Fruit fly (Drosophila melanogaster) whole organism, embryonic: ENCODE results near the gene CG31548.

Experiments
- Abd-B ChIP-seq: fragments of 200-800 bp; sonication (Bioruptor generic); optimal IDR thresholded peaks from 2 replicates; lab custom pipeline; 2018; ENCODE audit warnings: missing biosample characterization, mild to moderate bottlenecking, missing genetic modification characterization, moderate library complexity
- BtbVII ChIP-seq: fragments of 200-800 bp; sonication (Bioruptor generic); optimal IDR thresholded peaks from 3 replicates; lab custom pipeline; 2017; ENCODE audit warnings: missing biosample characterization, mild to moderate bottlenecking, missing genetic modification characterization
- CG10267 ChIP-seq: fragments of 200-800 bp; sonication (Bioruptor generic); optimal IDR thresholded peaks from 2 replicates; lab custom pipeline; 2018; ENCODE audit warnings: missing biosample characterization, mild to moderate bottlenecking, missing genetic modification characterization, moderate library complexity
- CG11398 ChIP-seq: fragments of 200-800 bp; sonication (Bioruptor generic); optimal IDR thresholded peaks from 2 replicates; lab custom pipeline; 2016; ENCODE audit warnings: missing biosample characterization, missing genetic modification characterization
- CG13287 ChIP-seq: fragments of 200-800 bp; sonication (Bioruptor generic); IDR thresholded peaks from 2 replicates; pipeline ENCODE4 v1.3.6; 2022; ENCODE audit warnings: missing biosample characterization, missing genetic modification characterization; ENCODE audit not compliant: partially characterized antibody
- CG14014 ChIP-seq: fragments of 200-800 bp; sonication (Bioruptor generic); IDR thresholded peaks from 2 replicates; pipeline ENCODE4 v1.3.6; 2022; ENCODE audit warnings: missing biosample characterization, missing genetic modification characterization
- CG15601 ChIP-seq: fragments of 200-800 bp; sonication (Bioruptor generic); optimal IDR thresholded peaks from 3 replicates; lab custom pipeline; 2019; ENCODE audit warnings: missing biosample characterization, mild to moderate bottlenecking, missing genetic modification characterization, moderate library complexity
- CG1603 ChIP-seq: fragments of 200-800 bp; sonication (Bioruptor generic); optimal IDR thresholded peaks from 2 replicates; lab custom pipeline; 2019; ENCODE audit warnings: missing biosample characterization, mild to moderate bottlenecking, missing genetic modification characterization, moderate library complexity
- CG17912 ChIP-seq: fragments of 200-800 bp; sonication (Bioruptor generic); optimal IDR thresholded peaks from 2 replicates; lab custom pipeline; 2018; ENCODE audit warnings: missing biosample characterization, mild to moderate bottlenecking, missing genetic modification characterization
- CG18262 ChIP-seq: fragments of 200-800 bp; optimal IDR thresholded peaks from 3 replicates; lab custom pipeline; 2019; ENCODE audit warnings: missing biosample characterization, mild to moderate bottlenecking, missing genetic modification characterization, moderate library complexity
- CG1832 ChIP-seq: fragments of 200-800 bp; sonication (Bioruptor generic); optimal IDR thresholded peaks from 2 replicates; lab custom pipeline; 2017; ENCODE audit warnings: missing biosample characterization, mild to moderate bottlenecking, missing genetic modification characterization, inconsistent platforms
- CG18764 ChIP-seq: fragments of 200-800 bp; sonication (Bioruptor generic); optimal IDR thresholded peaks from 3 replicates; lab custom pipeline; 2016; ENCODE audit warnings: missing biosample characterization, missing genetic modification characterization
- CG30403 ChIP-seq: fragments of 200-800 bp; sonication (Bioruptor generic); optimal IDR thresholded peaks from 3 replicates; lab custom pipeline; 2016; ENCODE audit warnings: missing biosample characterization, missing genetic modification characterization
- CG3281 ChIP-seq: fragments of 200-800 bp; sonication (Bioruptor generic); optimal IDR thresholded peaks from 3 replicates; lab custom pipeline; 2017; ENCODE audit warnings: missing biosample characterization, mild to moderate bottlenecking, missing genetic modification characterization
- CG4404 ChIP-seq: fragments of 200-800 bp; sonication (Bioruptor generic); IDR thresholded peaks from 2 replicates; pipeline ENCODE4 v1.3.6; 2022; ENCODE audit warnings: missing biosample characterization, missing genetic modification characterization
- CG6175 ChIP-seq: fragments of 200-800 bp; sonication (Bioruptor generic); IDR thresholded peaks from 3 replicates; pipeline ENCODE4 v1.3.6; 2022; ENCODE audit warnings: missing biosample characterization, missing genetic modification characterization
- CG6254 ChIP-seq: fragments of 200-800 bp; sonication (Bioruptor generic); optimal IDR thresholded peaks from 3 replicates; lab custom pipeline; 2017; ENCODE audit warnings: mild to moderate bottlenecking, missing biosample characterization, missing genetic modification reagents, missing genetic modification characterization
- CG6654 ChIP-seq: fragments of 200-800 bp; sonication (Bioruptor generic); optimal IDR thresholded peaks from 2 replicates; lab custom pipeline; 2017; ENCODE audit warnings: missing biosample characterization, mild to moderate bottlenecking, missing genetic modification characterization
- CG6689 ChIP-seq: fragments of 200-800 bp; sonication (Bioruptor generic); IDR thresholded peaks from 2 replicates; pipeline ENCODE4 v1.3.6; 2022; ENCODE audit warnings: missing biosample characterization, missing genetic modification characterization
- CG7786 ChIP-seq: fragments of 200-800 bp; sonication (Bioruptor generic); optimal IDR thresholded peaks from 2 replicates; lab custom pipeline; 2016; ENCODE audit warnings: missing biosample characterization, missing genetic modification characterization
- CG8765 ChIP-seq: fragments of 200-800 bp; sonication (Bioruptor generic); IDR thresholded peaks from 2 replicates; pipeline ENCODE4 v1.3.6; 2022; ENCODE audit warnings: missing biosample characterization, missing genetic modification characterization
- CG9797 ChIP-seq: fragments of 200-800 bp; sonication (Bioruptor generic); optimal IDR thresholded peaks from 3 replicates; lab custom pipeline; 2018; ENCODE audit warnings: missing biosample characterization, mild to moderate bottlenecking, missing genetic modification characterization
- Doc2 ChIP-seq: fragments of 200-800 bp; sonication (Bioruptor generic); IDR thresholded peaks from 2 replicates; pipeline ENCODE4 v1.3.6; 2022; ENCODE audit warnings: missing biosample characterization, missing genetic modification characterization
- ERR ChIP-seq: fragments of 200-800 bp; sonication (Bioruptor generic); optimal IDR thresholded peaks from 2 replicates; lab custom pipeline; 2016; ENCODE audit warnings: missing biosample characterization, missing genetic modification characterization
- Ets65A ChIP-seq: fragments of 200-800 bp; sonication (Bioruptor generic); peaks from one replicate; lab custom pipeline; 2016; ENCODE audit warnings: missing biosample characterization, missing genetic modification characterization
- Fer3 ChIP-seq: fragments of 200-800 bp; sonication (Bioruptor generic); optimal IDR thresholded peaks from 2 replicates; lab custom pipeline; 2018; ENCODE audit warnings: missing biosample characterization, mild to moderate bottlenecking, missing genetic modification characterization, moderate library complexity
- HLH4C ChIP-seq: fragments of 200-800 bp; sonication (Bioruptor generic); IDR thresholded peaks from 3 replicates; pipeline ENCODE4 v1.3.6; 2022; ENCODE audit warnings: missing biosample characterization, missing genetic modification characterization; ENCODE audit not compliant: partially characterized antibody
- Hr78 ChIP-seq, 2 experiments: fragments of 200-800 bp in 1 of 2; fragments of >200 bp in 1 of 2; sonication (Bioruptor generic) in 1 of 2; optimal IDR thresholded peaks; 2 replicates each; lab custom pipeline; 2017 to 2019; ENCODE audit warnings: missing biosample characterization in 2 of 2, missing genetic modification characterization in 2 of 2, mild to moderate bottlenecking in 1 of 2, moderate library complexity in 1 of 2
- Jarid2 ChIP-seq: fragments of 200-800 bp; sonication (Bioruptor generic); optimal IDR thresholded peaks from 3 replicates; lab custom pipeline; 2017; ENCODE audit warnings: mild to moderate bottlenecking, missing biosample characterization, missing genetic modification reagents, missing genetic modification characterization
- Neu2 ChIP-seq: fragments of 200-800 bp; sonication (Bioruptor generic); optimal IDR thresholded peaks from 3 replicates; lab custom pipeline; 2016; ENCODE audit warnings: missing biosample characterization, missing genetic modification characterization, borderline replicate concordance
- Rfx ChIP-seq: fragments of 200-800 bp; sonication (Bioruptor generic); IDR thresholded peaks from 2 replicates; pipeline ENCODE4 v1.3.6; 2022; ENCODE audit warnings: missing biosample characterization, missing genetic modification characterization
- Sry-β ChIP-seq: fragments of 200-800 bp; sonication (Bioruptor generic); optimal IDR thresholded peaks from 2 replicates; lab custom pipeline; 2018; ENCODE audit warnings: missing biosample characterization, mild to moderate bottlenecking, missing genetic modification characterization, moderate library complexity
- Xrp1 ChIP-seq: fragments of 200-800 bp; sonication (Bioruptor generic); IDR thresholded peaks from 2 replicates; pipeline ENCODE4 v1.3.6; 2022; ENCODE audit warnings: missing biosample characterization, missing genetic modification characterization
- ara ChIP-seq: fragments of 200-800 bp; sonication (Bioruptor generic); IDR thresholded peaks from 2 replicates; pipeline ENCODE4 v1.3.6; 2022; ENCODE audit warnings: missing biosample characterization, missing genetic modification characterization
- cas ChIP-seq: fragments of 200-800 bp; sonication (Bioruptor generic); IDR thresholded peaks from 2 replicates; pipeline ENCODE4 v1.3.6; 2022; ENCODE audit warnings: missing biosample characterization, missing genetic modification characterization
- chif ChIP-seq, 2 experiments: fragments of 200-800 bp; sonication (Bioruptor generic); optimal IDR thresholded peaks; 3 replicates each; lab custom pipeline; 2016; ENCODE audit warnings: missing biosample characterization in 2 of 2, missing genetic modification characterization in 2 of 2
- dpn ChIP-seq, 2 experiments: fragments of 200-800 bp; sonication (Bioruptor generic); optimal IDR thresholded peaks; 3 replicates each; lab custom pipeline; 2016; ENCODE audit warnings: missing biosample characterization in 2 of 2, missing genetic modification characterization in 2 of 2
- en ChIP-seq: fragments of 200-800 bp; sonication (Bioruptor generic); optimal IDR thresholded peaks from 2 replicates; lab custom pipeline; 2016; ENCODE audit warnings: missing biosample characterization, missing genetic modification characterization
- exex ChIP-seq: fragments of 200-800 bp; sonication (Bioruptor generic); optimal IDR thresholded peaks from 4 replicates; lab custom pipeline; 2018; ENCODE audit warnings: missing biosample characterization, mild to moderate bottlenecking, missing genetic modification characterization, moderate library complexity
- fd64A ChIP-seq: fragments of 200-800 bp; sonication (Bioruptor generic); optimal IDR thresholded peaks from 3 replicates; lab custom pipeline; 2018; ENCODE audit warnings: missing biosample characterization, mild to moderate bottlenecking, missing genetic modification characterization
- ind ChIP-seq: fragments of 200-800 bp; sonication (Bioruptor generic); optimal IDR thresholded peaks from 3 replicates; lab custom pipeline; 2016; ENCODE audit warnings: missing biosample characterization, missing genetic modification characterization
- lab ChIP-seq: fragments of 200-800 bp; sonication (Bioruptor generic); optimal IDR thresholded peaks from 3 replicates; lab custom pipeline; 2017; ENCODE audit warnings: missing biosample characterization, missing genetic modification characterization, mild to moderate bottlenecking, moderate library complexity, missing genetic modification reagents
- repo ChIP-seq: fragments of 200-800 bp; sonication (Bioruptor generic); optimal IDR thresholded peaks from 2 replicates; lab custom pipeline; 2016; ENCODE audit warnings: missing biosample characterization, missing genetic modification characterization
- ro ChIP-seq: fragments of 200-800 bp; sonication (Bioruptor generic); IDR thresholded peaks from 2 replicates; pipeline ENCODE4 v1.3.6; 2022; ENCODE audit warnings: missing biosample characterization, missing genetic modification characterization
- schlank ChIP-seq: fragments of 200-800 bp; sonication (Bioruptor generic); optimal IDR thresholded peaks from 2 replicates; lab custom pipeline; 2018; ENCODE audit warnings: missing biosample characterization, mild to moderate bottlenecking, missing genetic modification characterization
- seq ChIP-seq: fragments of 200-800 bp; sonication (Bioruptor generic); IDR thresholded peaks from 2 replicates; pipeline ENCODE4 v1.3.6; 2022; ENCODE audit warnings: missing biosample characterization, missing genetic modification characterization
- slbo ChIP-seq: fragments of 200-800 bp; sonication (Bioruptor generic); IDR thresholded peaks from 2 replicates; pipeline ENCODE4 v1.3.6; 2022; ENCODE audit warnings: missing biosample characterization, missing genetic modification characterization
- wek ChIP-seq: fragments of 200-800 bp; sonication (Bioruptor generic); optimal IDR thresholded peaks from 3 replicates; lab custom pipeline; 2018; ENCODE audit warnings: missing biosample characterization, mild to moderate bottlenecking, missing genetic modification characterization, moderate library complexity
- zfh1 ChIP-seq: fragments of 200-800 bp; sonication (Bioruptor generic); IDR thresholded peaks from 3 replicates; pipeline ENCODE4 v1.3.6; 2022; ENCODE audit warnings: missing biosample characterization, missing genetic modification characterization

The CG31548 gene

dm6 chr3R:5624115-5624878 lies 12.4 kb downstream of the CG31548 start, which contains the start of the genes Dph4, Spec2 and RpL13A (continued):
- peak; percentile 95 for TF ChIP-seq schlank (tag; lab: Kevin White, UChicago)
- no peak for TF ChIP-seq CG4404
- TF ChIP-seq CG18262 (tag; lab: Kevin White, UChicago) = peak; percentile 82
- TF ChIP-seq CG9797 = peak; percentile 98
- TF ChIP-seq cas (GFP tag; lab: Robert Waterston, UW) = no peak
- no peak for TF ChIP-seq slbo (GFP tag; lab: Robert Waterston, UW)
- no peak for TF ChIP-seq HLH4C (GFP tag; lab: Robert Waterston, UW)
- peak; percentile 99 for TF ChIP-seq CG17912 (GFP tag; lab: Kevin White, UChicago)
- no peak for TF ChIP-seq CG14014 (GFP tag; lab: Robert Waterston, UW)
- TF ChIP-seq Ets65A (GFP tag; lab: Kevin White, UChicago) = peak; percentile 98
- TF ChIP-seq Jarid2 = peak; percentile 80
- TF ChIP-seq CG18764 (GFP tag; lab: Kevin White, UChicago) = peak; percentile 91
- TF ChIP-seq repo = peak; percentile 81
- TF ChIP-seq CG8765 (GFP tag; lab: Robert Waterston, UW) = no peak
- peak; percentile 90 for TF ChIP-seq CG15601
- TF ChIP-seq CG6175 = no peak
- peak; percentile 74 for TF ChIP-seq Neu2 (GFP tag; lab: Kevin White, UChicago)
- TF ChIP-seq Doc2 (GFP tag; lab: Robert Waterston, UW) = no peak
- no peak for TF ChIP-seq CG1832 (GFP tag; lab: Kevin White, UChicago)
- TF ChIP-seq CG3281 (GFP tag; lab: Kevin White, UChicago) = peak; percentile 96
- TF ChIP-seq fd64A (GFP tag; lab: Kevin White, UChicago) = peak; percentile 95
- TF ChIP-seq wek (GFP tag; lab: Kevin White, UChicago) = peak; percentile 95
- TF ChIP-seq seq = no peak
- TF ChIP-seq CG13287 = no peak
- no peak for TF ChIP-seq Abd-B
- TF ChIP-seq CG6654 (GFP tag; lab: Kevin White, UChicago) = peak; percentile 74
- TF ChIP-seq dpn (GFP tag; optimal IDR thresholded peaks at IDR 0.05; lab: Kevin White, UChicago) = peak; percentile 81 to 93
- TF ChIP-seq CG6254 (GFP tag; lab: Kevin White, UChicago) = peak; percentile 77
- TF ChIP-seq CG30403 = peak; percentile 83
- TF ChIP-seq Rfx = no peak
- no peak for TF ChIP-seq ro (GFP tag; lab: Robert Waterston, UW)
- TF ChIP-seq BtbVII (GFP tag; lab: Kevin White, UChicago) = peak; percentile 94
- peak; percentile 77 to 94 for TF ChIP-seq chif (GFP tag; optimal IDR thresholded peaks at IDR 0.05; lab: Kevin White, UChicago)
- peak; percentile 92 for TF ChIP-seq CG11398 (GFP tag; lab: Kevin White, UChicago)
- peak; percentile 92 for TF ChIP-seq Fer3
- TF ChIP-seq ind (GFP tag; lab: Kevin White, UChicago) = peak; percentile 75
- peak; percentile 92 for TF ChIP-seq en (GFP tag; lab: Kevin White, UChicago)
- peak in 1 of 2 experiments; percentile 52 for TF ChIP-seq Hr78 (GFP tag; optimal IDR thresholded peaks at IDR 0.05; lab: Kevin White, UChicago)
- TF ChIP-seq ara (GFP tag; lab: Robert Waterston, UW) = no peak
- TF ChIP-seq CG6689 = no peak
- peak; percentile 81 for TF ChIP-seq ERR (GFP tag; lab: Kevin White, UChicago)
- peak; percentile 62 for TF ChIP-seq exex (tag; lab: Kevin White, UChicago)
- peak; percentile 70 for TF ChIP-seq Sry-β (GFP tag; lab: Kevin White, UChicago)
- TF ChIP-seq lab (GFP tag; lab: Kevin White, UChicago) = peak; percentile 98
- TF ChIP-seq Xrp1 (GFP tag; lab: Robert Waterston, UW) = no peak
- TF ChIP-seq CG7786 = peak; percentile 78
- TF ChIP-seq CG1603 (tag; lab: Kevin White, UChicago) = peak; percentile 96
- TF ChIP-seq CG10267 (tag; lab: Kevin White, UChicago) = peak; percentile 90
- no peak for TF ChIP-seq zfh1 (GFP tag; lab: Robert Waterston, UW)
